Worm (Caenorhabditis elegans) whole organism, L1 larva: ENCODE data around the gene cyn-13.

Experiments
- C34B4.2 ChIP-seq: sonication (generic microtip); optimal IDR thresholded peaks from 2 replicates; lab custom pipeline; 2017; ENCODE audit warnings: mild to moderate bottlenecking, missing genetic modification characterization, missing compliant biosample characterization
- aly-2 ChIP-seq: fragments of 150-350 bp; optimal IDR thresholded peaks from 2 replicates; lab custom pipeline; 2014; ENCODE audit warnings: missing biosample characterization, missing genetic modification characterization
- ceh-63 ChIP-seq: fragments of 200-800 bp; sonication (Bioruptor generic); optimal IDR thresholded peaks from 2 replicates; lab custom pipeline; 2018; ENCODE audit warnings: mild to moderate bottlenecking, missing genetic modification characterization, missing compliant biosample characterization
- ceh-82 ChIP-seq, 3 experiments: fragments of 150-350 bp in 1 of 3; sonication (generic microtip) in 2 of 3; optimal IDR thresholded peaks; 2 replicates each; lab custom pipeline; 2014 to 2017; ENCODE audit warnings: missing biosample characterization in 3 of 3, missing genetic modification characterization in 3 of 3
- ceh-88 ChIP-seq: fragments of 200-800 bp; sonication (Bioruptor generic); IDR thresholded peaks from 2 replicates; pipeline ENCODE4 v1.3.6; 2022; ENCODE audit warnings: missing genetic modification characterization, missing compliant biosample characterization
- ces-1 ChIP-seq: fragments of 150-350 bp; optimal IDR thresholded peaks from 2 replicates; lab custom pipeline; 2014; ENCODE audit warnings: missing biosample characterization, missing genetic modification reagents, missing genetic modification characterization
- dpl-1 ChIP-seq, 3 experiments: fragments of 150-350 bp in 2 of 3; sonication (generic microtip) in 1 of 3; optimal IDR thresholded peaks; 2 replicates each; lab custom pipeline; 2014 to 2017; ENCODE audit warnings: missing biosample characterization in 3 of 3, missing genetic modification characterization in 3 of 3, missing genetic modification reagents in 3 of 3
- efl-1 ChIP-seq, 4 experiments: fragments of 150-350 bp; optimal IDR thresholded peaks in 3 of 4; peaks in 1 of 4; 1 replicate in 1 of 4; 2 replicates in 3 of 4; lab custom pipeline; 2014; ENCODE audit warnings: missing biosample characterization in 2 of 4, missing genetic modification characterization in 2 of 4, missing genetic modification reagents in 2 of 4
- efl-3 ChIP-seq: fragments of 200-800 bp; sonication (Bioruptor generic); optimal IDR thresholded peaks from 2 replicates; lab custom pipeline; 2018; ENCODE audit warnings: mild to moderate bottlenecking, missing genetic modification characterization, missing compliant biosample characterization
- egl-27 ChIP-seq, 2 experiments: fragments of 150-350 bp in 1 of 2; sonication (generic microtip); optimal IDR thresholded peaks; 3 replicates each; lab custom pipeline; 2017 to 2018; ENCODE audit warnings: missing biosample characterization in 2 of 2, missing genetic modification characterization in 2 of 2, missing genetic modification reagents in 2 of 2
- elt-3 ChIP-seq, 6 experiments: fragments of 150-350 bp in 1 of 6; sonication (generic microtip); optimal IDR thresholded peaks; 2 replicates each; lab custom pipeline; 2017 to 2018; ENCODE audit warnings: missing biosample characterization in 6 of 6, missing genetic modification characterization in 6 of 6, inconsistent platforms in 1 of 6
- ets-5 ChIP-seq: fragments of 200-800 bp; sonication (Bioruptor generic); IDR thresholded peaks from 2 replicates; pipeline ENCODE4 v1.3.6; 2022; ENCODE audit warnings: missing genetic modification characterization, missing compliant biosample characterization
- fkh-10 ChIP-seq: sonication (generic microtip); optimal IDR thresholded peaks from 2 replicates; lab custom pipeline; 2017; ENCODE audit warnings: missing biosample characterization, missing genetic modification reagents, missing genetic modification characterization
- fkh-4 ChIP-seq: sonication (generic microtip); optimal IDR thresholded peaks from 2 replicates; lab custom pipeline; 2016; ENCODE audit warnings: missing compliant biosample characterization, missing genetic modification characterization, borderline replicate concordance
- fkh-8 ChIP-seq: sonication (generic microtip); optimal IDR thresholded peaks from 2 replicates; lab custom pipeline; 2016; ENCODE audit warnings: mild to moderate bottlenecking, missing genetic modification characterization, missing compliant biosample characterization
- fos-1 ChIP-seq: fragments of 150-350 bp; optimal IDR thresholded peaks from 2 replicates; lab custom pipeline; 2014; ENCODE audit warnings: missing biosample characterization, missing genetic modification characterization
- grh-1 ChIP-seq: fragments of 200-800 bp; sonication (Bioruptor generic); IDR thresholded peaks from 2 replicates; pipeline ENCODE4 v1.3.6; 2022; ENCODE audit warnings: missing genetic modification reagents, missing genetic modification characterization, missing compliant biosample characterization
- hlh-17 ChIP-seq: fragments of 200-800 bp; sonication (Bioruptor generic); optimal IDR thresholded peaks from 2 replicates; lab custom pipeline; 2018; ENCODE audit warnings: missing genetic modification characterization, mild to moderate bottlenecking, missing compliant biosample characterization, moderate library complexity, borderline replicate concordance
- hpl-2 ChIP-seq: fragments of 150-350 bp; optimal IDR thresholded peaks from 2 replicates; lab custom pipeline; 2014; ENCODE audit warnings: missing biosample characterization, missing genetic modification reagents, missing genetic modification characterization
- isw-1 ChIP-seq: fragments of 200-800 bp; sonication (Bioruptor generic); IDR thresholded peaks from 2 replicates; pipeline ENCODE4 v1.3.6; 2022; ENCODE audit warnings: missing genetic modification characterization, missing compliant biosample characterization
- lin-14 ChIP-seq: fragments of 200-800 bp; sonication (Bioruptor generic); optimal IDR thresholded peaks from 2 replicates; lab custom pipeline; 2018; ENCODE audit warnings: mild to moderate bottlenecking, missing genetic modification characterization, moderate library complexity, missing compliant biosample characterization
- lin-15B ChIP-seq: fragments of 150-350 bp; sonication (generic microtip); optimal IDR thresholded peaks from 3 replicates; lab custom pipeline; 2014; ENCODE audit warnings: missing biosample characterization, missing genetic modification characterization
- lin-35 ChIP-seq, 2 experiments: fragments of 150-350 bp; optimal IDR thresholded peaks; 2 replicates each; lab custom pipeline; 2014; ENCODE audit warnings: missing biosample characterization in 2 of 2, missing genetic modification characterization in 2 of 2, missing genetic modification reagents in 2 of 2
- lin-39 ChIP-seq: fragments of 150-350 bp; optimal IDR thresholded peaks from 2 replicates; lab custom pipeline; 2014; ENCODE audit warnings: missing biosample characterization, missing genetic modification reagents, missing genetic modification characterization
- lir-3 ChIP-seq: sonication (generic microtip); optimal IDR thresholded peaks from 2 replicates; lab custom pipeline; 2016; ENCODE audit warnings: mild to moderate bottlenecking, missing genetic modification characterization, moderate library complexity, missing compliant biosample characterization; ENCODE audit not compliant: poor library complexity
- mab-9 ChIP-seq: fragments of 200-800 bp; sonication (Bioruptor generic); IDR thresholded peaks from 2 replicates; pipeline ENCODE4 v1.3.6; 2022; ENCODE audit warnings: missing genetic modification reagents, missing genetic modification characterization, missing compliant biosample characterization
- mep-1 ChIP-seq: fragments of 150-350 bp; optimal IDR thresholded peaks from 2 replicates; lab custom pipeline; 2014; ENCODE audit warnings: missing biosample characterization, missing genetic modification characterization
- nhr-12 ChIP-seq: sonication (generic microtip); optimal IDR thresholded peaks from 2 replicates; lab custom pipeline; 2017; ENCODE audit warnings: missing biosample characterization, missing genetic modification characterization
- nhr-20 ChIP-seq: sonication (generic microtip); optimal IDR thresholded peaks from 2 replicates; lab custom pipeline; 2016; ENCODE audit warnings: mild to moderate bottlenecking, missing genetic modification characterization, missing compliant biosample characterization
- nhr-71 ChIP-seq: sonication (generic microtip); optimal IDR thresholded peaks from 2 replicates; lab custom pipeline; 2016; ENCODE audit warnings: mild to moderate bottlenecking, missing genetic modification characterization, moderate library complexity, missing compliant biosample characterization
- nhr-77 ChIP-seq: fragments of 150-350 bp; optimal IDR thresholded peaks from 2 replicates; lab custom pipeline; 2014; ENCODE audit warnings: missing biosample characterization, missing genetic modification characterization
- nhr-84 ChIP-seq: sonication (generic microtip); optimal IDR thresholded peaks from 2 replicates; lab custom pipeline; 2017; ENCODE audit warnings: missing biosample characterization, missing genetic modification characterization
- nhr-90 ChIP-seq: sonication (generic microtip); optimal IDR thresholded peaks from 2 replicates; lab custom pipeline; 2016; ENCODE audit warnings: mild to moderate bottlenecking, missing genetic modification characterization, missing compliant biosample characterization; ENCODE audit not compliant: poor library complexity
- pqm-1 ChIP-seq: sonication (generic microtip); optimal IDR thresholded peaks from 3 replicates; lab custom pipeline; 2017; ENCODE audit warnings: missing biosample characterization, missing genetic modification characterization
- rnt-1 ChIP-seq: sonication (generic microtip); optimal IDR thresholded peaks from 2 replicates; lab custom pipeline; 2016; ENCODE audit warnings: mild to moderate bottlenecking, missing genetic modification characterization, moderate library complexity, missing compliant biosample characterization
- skn-1 ChIP-seq: fragments of 150-350 bp; optimal IDR thresholded peaks from 2 replicates; lab custom pipeline; 2014; ENCODE audit warnings: missing biosample characterization, missing genetic modification characterization
- snu-23 ChIP-seq: sonication (generic microtip); optimal IDR thresholded peaks from 2 replicates; lab custom pipeline; 2016; ENCODE audit warnings: missing genetic modification characterization, missing compliant biosample characterization
- sox-4 ChIP-seq: sonication (generic microtip); optimal IDR thresholded peaks from 2 replicates; lab custom pipeline; 2016; ENCODE audit warnings: missing genetic modification characterization, missing compliant biosample characterization
- sup-37 ChIP-seq: fragments of 200-800 bp; sonication (Bioruptor generic); optimal IDR thresholded peaks from 2 replicates; lab custom pipeline; 2018; ENCODE audit warnings: mild to moderate bottlenecking, missing genetic modification characterization, missing compliant biosample characterization
- unc-130 ChIP-seq: fragments of 150-350 bp; optimal IDR thresholded peaks from 2 replicates; lab custom pipeline; 2017; ENCODE audit warnings: missing biosample characterization, missing genetic modification characterization, inconsistent platforms
- xbp-1 ChIP-seq: sonication (generic microtip); optimal IDR thresholded peaks from 2 replicates; lab custom pipeline; 2016; ENCODE audit warnings: missing genetic modification characterization, missing compliant biosample characterization
- zag-1 ChIP-seq: fragments of 150-350 bp; optimal IDR thresholded peaks from 2 replicates; lab custom pipeline; 2014; ENCODE audit warnings: missing biosample characterization, missing genetic modification characterization
- ztf-11 ChIP-seq, 2 experiments: sonication (generic microtip); optimal IDR thresholded peaks; 2 replicates each; lab custom pipeline; 2016 to 2017; ENCODE audit warnings: missing genetic modification characterization in 2 of 2, missing biosample characterization in 1 of 2, missing compliant biosample characterization in 1 of 2

The cyn-13 gene

DNA sequence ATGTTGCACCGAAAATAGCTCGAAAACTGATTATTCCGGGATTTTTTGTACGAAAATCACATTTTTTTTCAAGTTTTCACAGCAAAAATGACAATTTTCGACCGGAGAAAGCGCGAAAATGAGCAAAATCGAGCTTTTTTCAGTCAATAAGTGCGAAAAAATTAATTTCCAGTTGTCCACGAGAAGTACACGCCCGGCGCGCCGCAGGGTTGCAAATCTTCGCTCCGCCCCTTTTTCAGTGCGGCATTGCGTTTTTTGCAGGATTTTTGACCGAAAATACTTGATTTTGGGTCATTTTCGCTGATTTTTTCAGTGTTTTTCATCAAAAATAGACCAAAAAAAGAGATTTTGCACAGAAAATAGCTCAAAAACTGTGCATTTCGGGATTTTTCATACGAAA lies 32.1 kb downstream of the cyn-13 start (continued):
- no peak for TF ChIP-seq fkh-4 (tag; lab: Kevin White, UChicago)
- no peak for TF ChIP-seq lin-14 (GFP tag; lab: Kevin White, UChicago)
- TF ChIP-seq pqm-1 = no peak
- TF ChIP-seq nhr-20 (tag; lab: Kevin White, UChicago) = no peak
- TF ChIP-seq egl-27 (tag; optimal IDR thresholded peaks at IDR 0.05; lab: Kevin White, UChicago) = no peak
- TF ChIP-seq grh-1 = no peak
- peak; percentile 12 for TF ChIP-seq xbp-1 (tag; lab: Kevin White, UChicago)
- TF ChIP-seq sup-37 (GFP tag; lab: Kevin White, UChicago) = no peak
- TF ChIP-seq nhr-77 (tag; lab: Kevin White, UChicago) = no peak
- no peak for TF ChIP-seq elt-3 (tag; optimal IDR thresholded peaks at IDR 0.05; lab: Kevin White, UChicago)
- no peak for TF ChIP-seq fos-1 (tag; lab: Kevin White, UChicago)
- TF ChIP-seq zag-1 (tag; lab: Kevin White, UChicago) = no peak
- TF ChIP-seq rnt-1 (tag; lab: Kevin White, UChicago) = no peak
- no peak for TF ChIP-seq lin-15B (tag; lab: Kevin White, UChicago)
- TF ChIP-seq ets-5 (GFP tag; lab: Robert Waterston, UW) = no peak
- no peak for TF ChIP-seq hlh-17 (GFP tag; lab: Kevin White, UChicago)
- no peak for TF ChIP-seq skn-1 (tag; lab: Kevin White, UChicago)
- no peak for TF ChIP-seq lin-39 (tag; lab: Kevin White, UChicago)
- TF ChIP-seq mep-1 (tag; lab: Kevin White, UChicago) = no peak
- no peak for TF ChIP-seq ztf-11 (tag; optimal IDR thresholded peaks at IDR 0.05; lab: Kevin White, UChicago)
- no peak for TF ChIP-seq C34B4.2 (tag; lab: Kevin White, UChicago)
- peak; percentile 35 for TF ChIP-seq nhr-71 (tag; lab: Kevin White, UChicago)
- no peak for TF ChIP-seq mab-9 (GFP tag; lab: Robert Waterston, UW)
- peak; percentile 44 for TF ChIP-seq snu-23 (GFP tag; lab: Kevin White, UChicago)
- no peak for TF ChIP-seq ceh-88
- no peak for TF ChIP-seq nhr-12
- no peak for TF ChIP-seq unc-130 (tag; lab: Kevin White, UChicago)
- TF ChIP-seq nhr-84 (tag; lab: Kevin White, UChicago) = no peak
- no peak for TF ChIP-seq ces-1 (GFP tag; lab: Kevin White, UChicago)
- TF ChIP-seq hpl-2 (GFP tag; lab: Kevin White, UChicago) = no peak
- peak in 2 of 3 experiments; percentile 20 to 30 for TF ChIP-seq dpl-1 (GFP tag; optimal IDR thresholded peaks at IDR 0.05; lab: Kevin White, UChicago)
- TF ChIP-seq fkh-8 (tag; lab: Kevin White, UChicago) = peak; percentile 6
- no peak for TF ChIP-seq nhr-90
- no peak for TF ChIP-seq isw-1 (GFP tag; lab: Robert Waterston, UW)
- TF ChIP-seq lin-35 (GFP tag; optimal IDR thresholded peaks at IDR 0.05; lab: Kevin White, UChicago) = peak; percentile 5 to 25
- TF ChIP-seq efl-3 = no peak
- no peak for TF ChIP-seq ceh-63 (GFP tag; lab: Kevin White, UChicago)
- TF ChIP-seq efl-1 (optimal IDR thresholded peaks at IDR 0.05; lab: Kevin White, UChicago) = peak; percentile 22 to 36
- TF ChIP-seq efl-1 (GFP tag; optimal IDR thresholded peaks at IDR 0.05 in 1 of 2; lab: Kevin White, UChicago) = peak; percentile 33 to 92
- no peak for TF ChIP-seq lir-3 (tag; lab: Kevin White, UChicago)
- TF ChIP-seq ceh-82 (tag; optimal IDR thresholded peaks at IDR 0.05; lab: Kevin White, UChicago) = peak in 1 of 3 experiments; percentile 34
- no peak for TF ChIP-seq aly-2 (tag; lab: Kevin White, UChicago)
- TF ChIP-seq sox-4 (tag; lab: Kevin White, UChicago) = no peak
- no peak for TF ChIP-seq fkh-10
